Worm (Caenorhabditis elegans) whole organism, L4 larva: ENCODE results near the gene F48E3.6.
A peak's percentile ranks its signal among the peaks of the same experiment; 100 is the strongest.

ENCODE experiments used
- F10B5.3 ChIP-seq: sonication (generic microtip); optimal IDR thresholded peaks from 2 replicates; lab custom pipeline; 2016; ENCODE audit warnings: mild to moderate bottlenecking, missing genetic modification characterization, missing compliant biosample characterization
- F26F4.8 ChIP-seq: fragments of 200-800 bp; sonication (Bioruptor generic); conservative IDR thresholded peaks from 2 replicates; pipeline ENCODE4 v1.3.6; 2022; ENCODE audit warnings: missing genetic modification characterization, missing compliant biosample characterization
- ZK546.5 ChIP-seq, 2 experiments: sonication (generic microtip); optimal IDR thresholded peaks; 2 replicates each; lab custom pipeline; 2017; ENCODE audit warnings: missing biosample characterization in 2 of 2, missing genetic modification characterization in 2 of 2
- aha-1 ChIP-seq: fragments of 150-350 bp; peaks from one replicate; lab custom pipeline; 2014; ENCODE audit warnings: missing biosample characterization, missing genetic modification characterization
- ama-1 ChIP-seq: fragments of 150-350 bp; optimal IDR thresholded peaks from 2 replicates; lab custom pipeline; 2014; ENCODE audit warnings: inconsistent platforms, mixed read lengths
- arid-1 ChIP-seq: fragments of 200-800 bp; sonication (Bioruptor generic); conservative IDR thresholded peaks from 2 replicates; pipeline ENCODE4 v1.3.6; 2022; ENCODE audit warnings: missing genetic modification reagents, missing genetic modification characterization, missing compliant biosample characterization
- ceh-20 ChIP-seq: fragments of 200-800 bp; sonication (Bioruptor generic); IDR thresholded peaks from 2 replicates; pipeline ENCODE4 v1.3.6; 2022; ENCODE audit warnings: missing genetic modification reagents, missing genetic modification characterization, missing compliant biosample characterization
- ceh-28 ChIP-seq: fragments of 150-350 bp; optimal IDR thresholded peaks from 2 replicates; lab custom pipeline; 2014; ENCODE audit warnings: missing biosample characterization, missing genetic modification reagents, missing genetic modification characterization
- ceh-32 ChIP-seq: sonication (generic microtip); optimal IDR thresholded peaks from 2 replicates; lab custom pipeline; 2016; ENCODE audit warnings: mild to moderate bottlenecking, missing genetic modification characterization, missing compliant biosample characterization; ENCODE audit not compliant: poor library complexity
- ceh-44 ChIP-seq: fragments of 200-800 bp; sonication (Bioruptor generic); IDR thresholded peaks from 2 replicates; pipeline ENCODE4 v1.3.6; 2022; ENCODE audit warnings: missing genetic modification reagents, missing genetic modification characterization, missing compliant biosample characterization
- ces-1 ChIP-seq: fragments of 150-350 bp; sonication (generic microtip); optimal IDR thresholded peaks from 4 replicates; lab custom pipeline; 2014; ENCODE audit warnings: missing biosample characterization, missing genetic modification reagents, missing genetic modification characterization
- daf-16 ChIP-seq, 3 experiments: sonication (generic microtip); optimal IDR thresholded peaks; 2 replicates each; lab custom pipeline; 2016 to 2017; ENCODE audit warnings: missing genetic modification characterization in 3 of 3, missing genetic modification reagents in 3 of 3, mild to moderate bottlenecking in 2 of 3, missing compliant biosample characterization in 2 of 3, missing biosample characterization in 1 of 3, moderate library complexity in 1 of 3
- dmd-8 ChIP-seq: fragments of 200-800 bp; sonication (Bioruptor generic); IDR thresholded peaks from 2 replicates; pipeline ENCODE4 v1.3.6; 2022; ENCODE audit warnings: missing genetic modification characterization, missing compliant biosample characterization
- dmd-9 ChIP-seq: fragments of 200-800 bp; sonication (Bioruptor generic); IDR thresholded peaks from 2 replicates; pipeline ENCODE4 v1.3.6; 2022; ENCODE audit warnings: missing genetic modification reagents, missing genetic modification characterization, missing compliant biosample characterization
- egl-27 ChIP-seq: sonication (generic microtip); optimal IDR thresholded peaks from 3 replicates; lab custom pipeline; 2017; ENCODE audit warnings: missing biosample characterization, missing genetic modification reagents, missing genetic modification characterization
- egl-43 ChIP-seq: fragments of 200-800 bp; sonication (Bioruptor generic); IDR thresholded peaks from 2 replicates; pipeline ENCODE4 v1.3.6; 2022; ENCODE audit warnings: missing genetic modification reagents, missing genetic modification characterization, missing compliant biosample characterization
- fos-1 ChIP-seq: fragments of 150-350 bp; optimal IDR thresholded peaks from 2 replicates; lab custom pipeline; 2014; ENCODE audit warnings: missing biosample characterization, missing genetic modification characterization
- lim-7 ChIP-seq: fragments of 200-800 bp; sonication (Bioruptor generic); IDR thresholded peaks from 2 replicates; pipeline ENCODE4 v1.3.6; 2022; ENCODE audit warnings: missing genetic modification characterization, missing compliant biosample characterization
- lin-1 ChIP-seq: fragments of 200-800 bp; sonication (Bioruptor generic); IDR thresholded peaks from 2 replicates; pipeline ENCODE4 v1.3.6; 2022; ENCODE audit warnings: missing genetic modification reagents, missing genetic modification characterization, missing compliant biosample characterization
- lin-13 ChIP-seq: fragments of 150-350 bp; optimal IDR thresholded peaks from 2 replicates; lab custom pipeline; 2014; ENCODE audit warnings: missing biosample characterization, missing genetic modification reagents, missing genetic modification characterization
- madf-9 ChIP-seq: fragments of 200-800 bp; sonication (Bioruptor generic); conservative IDR thresholded peaks from 2 replicates; pipeline ENCODE4 v1.3.6; 2022; ENCODE audit warnings: missing genetic modification reagents, missing genetic modification characterization, missing compliant biosample characterization
- mep-1 ChIP-seq: fragments of 150-350 bp; sonication (generic microtip); optimal IDR thresholded peaks from 3 replicates; lab custom pipeline; 2014; ENCODE audit warnings: missing biosample characterization, missing genetic modification characterization
- mes-2 ChIP-seq: sonication (generic microtip); optimal IDR thresholded peaks from 2 replicates; lab custom pipeline; 2016; ENCODE audit warnings: missing genotype, mild to moderate bottlenecking, missing genetic modification characterization, missing compliant biosample characterization; ENCODE audit not compliant: poor library complexity, severe bottlenecking
- nhr-10 ChIP-seq: fragments of 150-350 bp; optimal IDR thresholded peaks from 2 replicates; lab custom pipeline; 2014; ENCODE audit warnings: missing biosample characterization, missing genetic modification characterization
- nhr-111 ChIP-seq: fragments of 200-800 bp; sonication (Bioruptor generic); optimal IDR thresholded peaks from 2 replicates; lab custom pipeline; 2018; ENCODE audit warnings: mild to moderate bottlenecking, missing genetic modification characterization, missing compliant biosample characterization
- nhr-28 ChIP-seq: fragments of 150-350 bp; optimal IDR thresholded peaks from 2 replicates; lab custom pipeline; 2014; ENCODE audit warnings: missing biosample characterization, missing genetic modification characterization
- nhr-42 ChIP-seq: fragments of 200-800 bp; sonication (Bioruptor generic); IDR thresholded peaks from 2 replicates; pipeline ENCODE4 v1.3.6; 2022; ENCODE audit warnings: missing genetic modification characterization, missing compliant biosample characterization
- nhr-6 ChIP-seq: fragments of 150-350 bp; optimal IDR thresholded peaks from 2 replicates; lab custom pipeline; 2014; ENCODE audit warnings: missing biosample characterization, missing genetic modification characterization
- nhr-77 ChIP-seq: fragments of 150-350 bp; optimal IDR thresholded peaks from 2 replicates; lab custom pipeline; 2014; ENCODE audit warnings: missing biosample characterization, missing genetic modification characterization
- php-3 ChIP-seq: fragments of 200-800 bp; sonication (Bioruptor generic); IDR thresholded peaks from 2 replicates; pipeline ENCODE4 v1.3.6; 2022; ENCODE audit warnings: missing genetic modification reagents, missing genetic modification characterization, missing compliant biosample characterization
- saeg-2 ChIP-seq: fragments of 200-800 bp; sonication (Bioruptor generic); IDR thresholded peaks from 2 replicates; pipeline ENCODE4 v1.3.6; 2022; ENCODE audit warnings: missing genetic modification reagents, missing genetic modification characterization, missing compliant biosample characterization
- set-16 ChIP-seq: fragments of 200-800 bp; sonication (Bioruptor generic); IDR thresholded peaks from 2 replicates; pipeline ENCODE4 v1.3.6; 2022; ENCODE audit warnings: missing genetic modification reagents, missing genetic modification characterization, missing compliant biosample characterization
- snpc-1.2 ChIP-seq: fragments of 200-800 bp; sonication (Bioruptor generic); IDR thresholded peaks from 2 replicates; pipeline ENCODE4 v1.3.6; 2022; ENCODE audit warnings: missing genetic modification reagents, missing genetic modification characterization, missing compliant biosample characterization
- unc-62 ChIP-seq, 3 experiments: fragments of 150-350 bp in 1 of 3; sonication (generic microtip); optimal IDR thresholded peaks in 2 of 3; peaks in 1 of 3; 1 replicate in 1 of 3; 2 replicates in 2 of 3; lab custom pipeline; 2014 to 2017; ENCODE audit warnings: missing biosample characterization in 3 of 3, missing genetic modification characterization in 3 of 3, missing genetic modification reagents in 3 of 3, missing genotype in 1 of 3
- vab-7 ChIP-seq: fragments of 200-800 bp; sonication (Bioruptor generic); IDR thresholded peaks from 2 replicates; pipeline ENCODE4 v1.3.6; 2022; ENCODE audit warnings: missing genetic modification reagents, missing genetic modification characterization, missing compliant biosample characterization
- zag-1 ChIP-seq: fragments of 150-350 bp; optimal IDR thresholded peaks from 2 replicates; lab custom pipeline; 2014; ENCODE audit warnings: missing biosample characterization, missing genetic modification characterization

F48E3.6 gene

ce11 chrX:7536869-7537268, 34.2 kb upstream of the F48E3.6 start:
- TF ChIP-seq mes-2 (tag; lab: Kevin White, UChicago) (no peak), fos-1 (tag; lab: Kevin White, UChicago) (no peak), ceh-32 (tag; lab: Kevin White, UChicago) (no peak), set-16 (GFP tag; lab: Robert Waterston, UW) (peak; percentile 87; the same call in 1 of the 2 replicates), nhr-10 (no peak), madf-9 (GFP tag; lab: Robert Waterston, UW) (no peak), arid-1 (no peak), ces-1 (GFP tag; lab: Kevin White, UChicago) (no peak), snpc-1.2 (GFP tag; lab: Robert Waterston, UW) (no peak), nhr-42 (GFP tag; lab: Robert Waterston, UW) (no peak), ceh-20 (GFP tag; lab: Robert Waterston, UW) (no peak), mep-1 (tag; lab: Kevin White, UChicago) (no peak), aha-1 (peak; percentile 84), ama-1 (lab: Kevin White, UChicago) (no peak), ZK546.5 (tag; optimal IDR thresholded peaks at IDR 0.05; lab: Kevin White, UChicago) (no peak), nhr-111 (GFP tag; lab: Kevin White, UChicago) (no peak), nhr-28 (no peak), nhr-77 (tag; lab: Kevin White, UChicago) (no peak), F10B5.3 (tag; lab: Kevin White, UChicago) (no peak), lin-13 (GFP tag; lab: Kevin White, UChicago) (no peak), ceh-44 (GFP tag; lab: Robert Waterston, UW) (no peak), dmd-8 (GFP tag; lab: Robert Waterston, UW) (0 out of 2 replicates have a peak, but pooled peaks have one; percentile 16)
- TF ChIP-seq, all 104 proteins: peak for 3

DNA sequence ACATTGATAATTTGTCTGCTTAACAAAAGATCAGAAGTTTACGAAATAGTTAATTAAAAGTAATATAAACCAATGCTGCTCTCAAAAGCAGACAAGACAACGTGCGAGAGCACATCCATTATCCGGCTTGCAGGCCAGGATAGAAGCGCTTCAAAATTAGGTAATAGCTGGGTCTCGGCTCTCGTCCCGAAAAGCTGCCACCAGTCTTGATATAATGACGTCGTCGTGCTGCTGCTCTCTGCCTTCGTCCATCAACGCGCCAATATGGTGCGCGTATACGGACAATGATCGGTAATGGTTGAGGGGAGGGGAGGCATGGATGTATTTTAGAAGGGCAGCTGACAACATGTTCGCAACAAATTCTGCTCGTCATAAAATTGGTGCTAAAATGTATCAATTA, 31.7 kb upstream of the F48E3.6 start:
- TF ChIP-seq lin-1 (GFP tag; lab: Robert Waterston, UW), result no peak
- peak; percentile 60; the same call in 1 of the 2 replicates for TF ChIP-seq egl-43 (GFP tag; lab: Robert Waterston, UW)

DNA sequence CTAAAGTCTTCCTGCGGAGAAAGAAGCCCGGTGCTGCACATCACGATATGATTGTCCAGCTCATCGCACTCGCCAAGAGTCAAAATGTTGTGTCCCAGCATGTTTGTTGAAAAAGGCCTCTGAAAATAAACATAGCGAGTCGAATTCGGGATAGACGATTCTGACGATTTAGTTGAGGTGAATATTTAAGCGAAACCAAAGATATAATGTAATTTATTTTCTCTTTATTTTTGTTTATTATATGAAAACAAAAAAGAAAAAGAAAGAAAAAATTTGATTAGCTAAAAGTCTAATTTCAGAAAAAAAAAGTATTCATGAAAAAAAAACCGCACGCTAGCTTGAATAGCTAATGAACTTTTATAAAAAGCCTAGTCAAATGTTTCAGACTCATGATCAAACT, 29.9 kb upstream of the F48E3.6 start, which contains the start of gene ceh-14:
TSS of gene ceh-14 (minus strand) at position 101 of the 400 bp plus-strand sequence.
- no peak for TF ChIP-seq unc-62 (GFP tag; optimal IDR thresholded peaks at IDR 0.05 in 1 of 2; lab: Kevin White, UChicago)
- TF ChIP-seq unc-62 (tag; optimal IDR thresholded peaks at IDR 0.05; lab: Kevin White, UChicago), result no peak
- TF ChIP-seq php-3 (GFP tag; lab: Robert Waterston, UW), result no peak
- TF ChIP-seq lin-1 (GFP tag; lab: Robert Waterston, UW), result no peak
- TF ChIP-seq saeg-2 (GFP tag; lab: Robert Waterston, UW), result no peak
- TF ChIP-seq mep-1 (tag; lab: Kevin White, UChicago), result no peak
- TF ChIP-seq zag-1 (tag; lab: Kevin White, UChicago), result no peak
- no peak for TF ChIP-seq lim-7 (GFP tag; lab: Robert Waterston, UW)
- TF ChIP-seq dmd-9 (GFP tag; lab: Robert Waterston, UW), result no peak
- no peak for TF ChIP-seq vab-7 (GFP tag; lab: Robert Waterston, UW)
- no peak for TF ChIP-seq ceh-32 (tag; lab: Kevin White, UChicago)
- no peak for TF ChIP-seq egl-27

DNA sequence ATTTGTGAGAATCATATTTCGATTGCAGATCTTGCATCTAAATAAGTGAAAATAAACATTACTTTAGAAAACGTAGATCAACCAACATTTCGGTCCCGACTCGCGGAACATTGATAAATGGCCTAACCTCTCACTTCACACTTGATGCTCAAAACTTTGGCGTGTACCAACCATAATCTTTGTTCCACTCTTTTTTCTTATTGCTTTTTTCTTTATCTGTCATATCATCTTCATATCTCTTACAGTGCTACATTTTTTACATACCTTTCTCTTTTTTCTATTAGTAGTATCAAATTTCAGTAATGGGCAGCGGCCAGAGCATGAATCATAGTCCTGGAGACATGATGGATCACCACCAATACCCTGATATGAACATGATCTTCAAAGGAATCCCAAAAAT, 22.6 kb upstream of the F48E3.6 start, which contains the start of gene F46C8.3:
TSS of gene F46C8.3 (plus strand) at position 301 of the 400 bp plus-strand sequence.
- no peak for TF ChIP-seq ceh-20 (GFP tag; lab: Robert Waterston, UW)
- no peak for TF ChIP-seq ama-1 (lab: Kevin White, UChicago)
- no peak for TF ChIP-seq ceh-28 (tag; lab: Kevin White, UChicago)
- TF ChIP-seq ceh-32 (tag; lab: Kevin White, UChicago), result no peak
- TF ChIP-seq F26F4.8 (GFP tag; lab: Robert Waterston, UW), result no peak
- TF ChIP-seq vab-7 (GFP tag; lab: Robert Waterston, UW), result no peak
- TF ChIP-seq nhr-6, result no peak
- no peak for TF ChIP-seq daf-16 (GFP tag; optimal IDR thresholded peaks at IDR 0.05; lab: Kevin White, UChicago)
- no peak for TF ChIP-seq daf-16 (tag; optimal IDR thresholded peaks at IDR 0.05; lab: Kevin White, UChicago)
- TF ChIP-seq ceh-44 (GFP tag; lab: Robert Waterston, UW), result no peak
